Fruit fly (Drosophila melanogaster) whole organism, wandering third instar larva: ENCODE results near the gene Drgx.

ENCODE experiments used
- Dfd ChIP-seq: fragments of >200 bp; optimal IDR thresholded peaks from 2 replicates; lab custom pipeline; 2017; ENCODE audit warnings: missing biosample characterization, missing genetic modification characterization
- HLH106 ChIP-seq: fragments of 200-800 bp; optimal IDR thresholded peaks from 3 replicates; lab custom pipeline; 2019; ENCODE audit warnings: missing biosample characterization, mild to moderate bottlenecking, missing genetic modification characterization, moderate library complexity
- OdsH ChIP-seq: fragments of 200-800 bp; sonication (Bioruptor generic); optimal IDR thresholded peaks from 2 replicates; lab custom pipeline; 2016; ENCODE audit warnings: missing biosample characterization, mild to moderate bottlenecking, missing genetic modification characterization
- Rel ChIP-seq, 2 experiments: fragments of 200-800 bp; sonication (Bioruptor generic) in 1 of 2; optimal IDR thresholded peaks; 2 replicates in 1 of 2; 3 replicates in 1 of 2; lab custom pipeline; 2016 to 2019; ENCODE audit warnings: mild to moderate bottlenecking in 2 of 2, missing biosample characterization in 2 of 2, missing genetic modification characterization in 2 of 2, moderate library complexity in 1 of 2
- Sp1 ChIP-seq: fragments of 200-800 bp; sonication (Bioruptor generic); optimal IDR thresholded peaks from 3 replicates; lab custom pipeline; 2019; ENCODE audit warnings: missing biosample characterization, mild to moderate bottlenecking, missing genetic modification characterization, moderate library complexity
- dl ChIP-seq, 2 experiments: fragments of 175-275, 200-275 bp in 1 of 2; fragments of 200-275 bp in 1 of 2; sonication (Bioruptor generic); optimal IDR thresholded peaks; lab custom pipeline; 2018; ENCODE audit warnings: mild to moderate bottlenecking in 2 of 2, missing biosample characterization in 2 of 2, missing genetic modification characterization in 2 of 2, moderate library complexity in 2 of 2; ENCODE audit not compliant: partially characterized antibody in 2 of 2, insufficient read depth in 1 of 2
- jim ChIP-seq: fragments of 175-275, 200-325 bp; sonication (Bioruptor generic); optimal IDR thresholded peaks from 2 replicates; lab custom pipeline; 2016; ENCODE audit warnings: missing biosample characterization, mild to moderate bottlenecking, missing genetic modification characterization
- psq ChIP-seq: fragments of 200-800 bp; sonication (Bioruptor generic); optimal IDR thresholded peaks from 3 replicates; lab custom pipeline; 2017; ENCODE audit warnings: missing biosample characterization, mild to moderate bottlenecking, missing genetic modification characterization, moderate library complexity
- tai ChIP-seq: sonication (Bioruptor generic); optimal IDR thresholded peaks from 2 replicates; lab custom pipeline; 2016; ENCODE audit warnings: missing biosample characterization, missing genetic modification characterization
- usp ChIP-seq: fragments of >200 bp; optimal IDR thresholded peaks from 2 replicates; lab custom pipeline; 2017; ENCODE audit warnings: missing biosample characterization, missing genetic modification characterization

dm6 chr2L:3682489-3682888 is 19.9 kb downstream of the Drgx start:
- TF ChIP-seq jim (GFP tag; lab: Kevin White, UChicago) = no peak
- TF ChIP-seq psq = no peak
- no peak for TF ChIP-seq Dfd
- TF ChIP-seq dl (GFP tag; optimal IDR thresholded peaks at IDR 0.05; lab: Kevin White, UChicago; ENCODE audit: insufficient read depth in 1 of 2, partially characterized antibody in 2 of 2) = no peak
- TF ChIP-seq HLH106 (tag; lab: Kevin White, UChicago) = no peak
- no peak for TF ChIP-seq OdsH (GFP tag; lab: Kevin White, UChicago)
- no peak for TF ChIP-seq Sp1 (GFP tag; lab: Kevin White, UChicago)
- TF ChIP-seq usp = no peak
- TF ChIP-seq Rel (GFP tag; optimal IDR thresholded peaks at IDR 0.05; lab: Kevin White, UChicago) = no peak
- TF ChIP-seq Rel (tag; optimal IDR thresholded peaks at IDR 0.05; lab: Kevin White, UChicago) = no peak
- TF ChIP-seq tai (GFP tag; lab: Kevin White, UChicago) = no peak
